Worm (Caenorhabditis elegans) whole organism, mixed stage, embryonic: Measurements from ENCODE around the gene BE0003N10.1.

Experiments
- M03D4.4 ChIP-seq: sonication (generic microtip); optimal IDR thresholded peaks from 2 replicates; lab custom pipeline; 2017; ENCODE audit warnings: mild to moderate bottlenecking, missing genetic modification characterization, missing compliant biosample characterization
- bed-3 ChIP-seq: fragments of 200-800 bp; sonication (Bioruptor generic); optimal IDR thresholded peaks from 3 replicates; lab custom pipeline; 2018; ENCODE audit warnings: mild to moderate bottlenecking, missing genetic modification characterization, moderate library complexity, missing compliant biosample characterization
- blmp-1 ChIP-seq: fragments of 150-350 bp; optimal IDR thresholded peaks from 2 replicates; lab custom pipeline; 2014; ENCODE audit warnings: missing biosample characterization, missing genetic modification characterization
- ceh-83 ChIP-seq: fragments of 200-800 bp; sonication (Bioruptor generic); optimal IDR thresholded peaks from 2 replicates; lab custom pipeline; 2018; ENCODE audit warnings: mild to moderate bottlenecking, missing genetic modification characterization, missing compliant biosample characterization
- ces-1 ChIP-seq: fragments of 150-350 bp; optimal IDR thresholded peaks from 2 replicates; lab custom pipeline; 2014; ENCODE audit warnings: missing biosample characterization, missing genetic modification reagents, missing genetic modification characterization
- cnd-1 ChIP-seq: fragments of 200-800 bp; sonication (Bioruptor generic); optimal IDR thresholded peaks from 2 replicates; lab custom pipeline; 2018; ENCODE audit warnings: mild to moderate bottlenecking, missing genetic modification characterization, missing compliant biosample characterization
- drap-1 ChIP-seq: fragments of 200-800 bp; sonication (Bioruptor generic); optimal IDR thresholded peaks from 3 replicates; lab custom pipeline; 2018; ENCODE audit warnings: mild to moderate bottlenecking, missing genetic modification characterization, missing compliant biosample characterization
- elt-1 ChIP-seq: sonication (generic microtip); optimal IDR thresholded peaks from 2 replicates; lab custom pipeline; 2017; ENCODE audit warnings: missing genetic modification characterization, mild to moderate bottlenecking, missing compliant biosample characterization, antibody characterized with exemption, moderate library complexity, borderline replicate concordance; ENCODE audit not compliant: insufficient read depth
- elt-3 ChIP-seq: fragments of 150-350 bp; optimal IDR thresholded peaks from 2 replicates; lab custom pipeline; 2014; ENCODE audit warnings: missing biosample characterization, missing genetic modification characterization
- ham-2 ChIP-seq: fragments of 200-800 bp; sonication (Bioruptor generic); optimal IDR thresholded peaks from 2 replicates; lab custom pipeline; 2018; ENCODE audit warnings: mild to moderate bottlenecking, missing genetic modification characterization, missing compliant biosample characterization
- hlh-1 ChIP-seq: fragments of 150-350 bp; optimal IDR thresholded peaks from 2 replicates; lab custom pipeline; 2014; ENCODE audit warnings: missing biosample characterization, missing genetic modification reagents, missing genetic modification characterization
- lin-13 ChIP-seq: fragments of 150-350 bp; optimal IDR thresholded peaks from 2 replicates; lab custom pipeline; 2014; ENCODE audit warnings: missing biosample characterization, missing genetic modification characterization
- lin-32 ChIP-seq: fragments of 200-800 bp; sonication (Bioruptor generic); optimal IDR thresholded peaks from 2 replicates; lab custom pipeline; 2018; ENCODE audit warnings: mild to moderate bottlenecking, missing genetic modification characterization, missing compliant biosample characterization
- mab-5 ChIP-seq: fragments of 150-350 bp; optimal IDR thresholded peaks from 2 replicates; lab custom pipeline; 2014; ENCODE audit warnings: missing biosample characterization, missing genetic modification characterization
- mls-2 ChIP-seq: sonication (generic microtip); optimal IDR thresholded peaks from 2 replicates; lab custom pipeline; 2016; ENCODE audit warnings: mild to moderate bottlenecking, missing genetic modification characterization, moderate library complexity, missing compliant biosample characterization
- nhr-2 ChIP-seq: fragments of 150-350 bp; optimal IDR thresholded peaks from 2 replicates; lab custom pipeline; 2014; ENCODE audit warnings: missing biosample characterization, missing genetic modification characterization
- nhr-237 ChIP-seq: fragments of 150-350 bp; optimal IDR thresholded peaks from 2 replicates; lab custom pipeline; 2014; ENCODE audit warnings: missing biosample characterization, missing genetic modification characterization
- nhr-76 ChIP-seq: sonication (generic microtip); optimal IDR thresholded peaks from 2 replicates; lab custom pipeline; 2017; ENCODE audit warnings: missing biosample characterization, missing genetic modification characterization
- pha-4 ChIP-seq: fragments of 150-350 bp; optimal IDR thresholded peaks from 2 replicates; lab custom pipeline; 2018; ENCODE audit warnings: missing biosample characterization, missing genetic modification reagents, missing genetic modification characterization
- sem-2 ChIP-seq: fragments of 200-800 bp; sonication (Bioruptor generic); optimal IDR thresholded peaks from 2 replicates; lab custom pipeline; 2018; ENCODE audit warnings: mild to moderate bottlenecking, missing genetic modification characterization, missing compliant biosample characterization
- snpc-4 ChIP-seq: fragments of 150-350 bp; optimal IDR thresholded peaks from 2 replicates; lab custom pipeline; 2014; ENCODE audit warnings: missing biosample characterization, missing genetic modification characterization
- sptf-1 ChIP-seq: sonication (generic microtip); optimal IDR thresholded peaks from 2 replicates; lab custom pipeline; 2017; ENCODE audit warnings: mild to moderate bottlenecking, missing genetic modification characterization, moderate library complexity, missing compliant biosample characterization
- tbx-8 ChIP-seq: fragments of 200-800 bp; sonication (Bioruptor generic); optimal IDR thresholded peaks from 2 replicates; lab custom pipeline; 2018; ENCODE audit warnings: mild to moderate bottlenecking, missing genetic modification characterization, moderate library complexity, missing compliant biosample characterization
- unc-120 ChIP-seq: sonication (generic microtip); optimal IDR thresholded peaks from 2 replicates; lab custom pipeline; 2017; ENCODE audit warnings: missing genetic modification characterization, missing compliant biosample characterization; ENCODE audit not compliant: poor library complexity, severe bottlenecking
- unc-39 ChIP-seq: fragments of 150-350 bp; optimal IDR thresholded peaks from 2 replicates; lab custom pipeline; 2014; ENCODE audit warnings: missing biosample characterization, missing genetic modification characterization
- zip-8 ChIP-seq: fragments of 150-350 bp; optimal IDR thresholded peaks from 2 replicates; lab custom pipeline; 2014; ENCODE audit warnings: missing biosample characterization, missing genetic modification characterization
- ztf-11 ChIP-seq: fragments of 150-350 bp; optimal IDR thresholded peaks from 2 replicates; lab custom pipeline; 2014; ENCODE audit warnings: missing biosample characterization, missing genetic modification characterization

Gene BE0003N10.1

DNA sequence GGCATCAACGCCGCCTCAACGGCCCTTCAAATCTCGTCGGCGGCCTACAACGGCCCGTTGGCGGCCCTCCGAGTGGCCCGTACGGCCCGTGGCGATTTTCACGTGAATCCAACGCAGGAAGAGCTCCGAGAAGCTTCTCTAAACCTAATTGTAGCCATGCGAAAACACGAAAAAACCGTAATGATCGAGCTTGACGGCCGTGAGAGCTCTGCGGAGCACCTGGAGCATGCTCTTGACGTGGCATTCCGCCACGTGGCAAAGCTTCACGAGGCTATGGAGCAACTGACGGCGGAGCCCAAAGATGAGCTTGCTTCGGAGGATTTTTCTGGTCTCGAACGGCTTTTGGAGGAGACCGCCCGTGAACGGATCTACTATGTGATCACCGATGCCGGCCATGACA lies 2.8 kb downstream of the BE0003N10.1 start:
- TF ChIP-seq unc-39 (tag; lab: Kevin White, UChicago): no peak
- no peak for TF ChIP-seq nhr-76 (tag; lab: Kevin White, UChicago)
- no peak for TF ChIP-seq ces-1 (GFP tag; lab: Kevin White, UChicago)
- TF ChIP-seq pha-4 (tag; lab: Kevin White, UChicago): no peak
- no peak for TF ChIP-seq lin-13 (tag; lab: Kevin White, UChicago)
- no peak for TF ChIP-seq ham-2
- TF ChIP-seq mls-2: no peak
- TF ChIP-seq elt-3: no peak
- TF ChIP-seq ceh-83: no peak
- no peak for TF ChIP-seq lin-32 (GFP tag; lab: Kevin White, UChicago)
- TF ChIP-seq snpc-4 (tag; lab: Kevin White, UChicago): no peak
- TF ChIP-seq ztf-11 (tag; lab: Kevin White, UChicago): no peak
- no peak for TF ChIP-seq elt-1 (tag; lab: Kevin White, UChicago)
- no peak for TF ChIP-seq hlh-1 (tag; lab: Kevin White, UChicago)
- no peak for TF ChIP-seq sem-2
- no peak for TF ChIP-seq cnd-1 (tag; lab: Kevin White, UChicago)
- TF ChIP-seq bed-3: no peak

ce11 chrIII:1043790-1044189 lies 6.5 kb downstream of the BE0003N10.1 start:
- TF ChIP-seq unc-120: no peak
- no peak for TF ChIP-seq drap-1 (GFP tag; lab: Kevin White, UChicago)
- no peak for TF ChIP-seq mls-2
- TF ChIP-seq ztf-11 (tag; lab: Kevin White, UChicago): no peak
- no peak for TF ChIP-seq elt-1 (tag; lab: Kevin White, UChicago)
- no peak for TF ChIP-seq ces-1 (GFP tag; lab: Kevin White, UChicago)
- TF ChIP-seq lin-13 (tag; lab: Kevin White, UChicago): no peak
- no peak for TF ChIP-seq hlh-1 (tag; lab: Kevin White, UChicago)
- no peak for TF ChIP-seq ceh-83
- no peak for TF ChIP-seq mab-5

DNA sequence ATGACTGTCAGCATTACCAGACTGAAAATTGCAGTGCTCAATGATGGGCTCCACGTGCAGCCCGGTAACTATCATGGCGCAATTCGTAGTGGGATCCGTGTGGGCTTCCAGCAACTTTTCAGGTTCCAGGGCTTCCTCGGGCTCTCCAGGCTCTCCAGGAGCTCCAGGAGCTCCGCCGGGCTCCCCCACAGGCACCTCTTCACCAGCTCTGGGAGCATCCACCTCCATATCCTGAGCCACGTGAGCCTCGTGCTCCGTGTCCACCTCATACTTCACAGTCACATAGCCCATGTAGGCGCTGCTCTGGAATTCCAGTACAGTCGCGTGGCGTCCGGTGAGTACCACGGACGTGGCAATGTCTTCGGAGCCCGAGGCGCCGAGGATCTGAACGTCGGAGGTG lies 14.6 kb downstream of the BE0003N10.1 start:
- no peak for TF ChIP-seq nhr-237 (tag; lab: Kevin White, UChicago)
- peak; percentile 16 for TF ChIP-seq sem-2

DNA sequence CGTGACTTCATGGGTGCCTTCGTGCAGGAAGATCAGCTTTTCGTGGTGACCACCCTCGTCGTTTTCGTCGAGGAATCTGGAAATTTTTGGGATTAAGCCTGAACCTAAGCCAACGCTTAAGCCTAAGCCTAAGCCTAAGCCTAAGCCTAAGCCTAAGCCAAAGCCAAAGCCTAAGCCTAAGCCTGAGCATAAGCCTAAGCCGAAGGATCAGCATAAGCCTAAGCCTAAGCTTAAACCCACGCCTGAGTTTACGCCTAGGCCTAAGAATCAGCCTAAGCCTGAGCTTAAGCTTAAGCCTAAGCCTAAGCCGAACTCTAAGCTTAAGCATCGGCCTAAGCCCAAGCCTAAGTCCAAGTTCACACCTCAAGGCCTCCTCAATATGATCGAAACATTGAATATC lies 15.0 kb downstream of the BE0003N10.1 start:
- TF ChIP-seq M03D4.4 (tag; lab: Kevin White, UChicago) (no peak), ham-2 (peak; percentile 31)

DNA sequence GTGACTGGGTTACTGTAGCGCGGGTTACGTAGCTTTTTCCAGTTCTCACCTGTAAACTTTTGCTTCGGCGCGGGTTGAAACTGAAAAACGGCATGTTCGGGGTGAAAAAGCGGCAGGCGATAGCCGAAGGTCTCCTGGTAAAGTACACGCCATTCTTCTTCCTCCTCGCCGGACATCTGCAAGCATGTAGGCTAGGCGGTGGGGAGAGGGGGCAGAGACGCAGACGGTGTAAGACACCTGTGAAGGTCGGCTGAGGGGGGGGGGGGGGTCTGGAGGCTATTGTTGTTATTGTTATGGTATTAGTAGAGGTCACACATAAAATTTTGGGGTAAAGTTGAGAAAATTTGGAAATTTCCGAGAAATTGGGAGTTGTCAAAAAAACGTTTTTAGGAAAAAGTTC lies 15.8 kb downstream of the BE0003N10.1 start, which contains the start of gene fbxo-11.2:
fbxo-11.2 (minus strand) TSS at position 176 of the 400 bp plus-strand sequence.
- TF ChIP-seq sptf-1 (tag; lab: Kevin White, UChicago) (peak; percentile 13), cnd-1 (tag; lab: Kevin White, UChicago) (peak; percentile 41), tbx-8 (GFP tag; lab: Kevin White, UChicago) (peak; percentile 16), blmp-1 (no peak), mab-5 (no peak), drap-1 (GFP tag; lab: Kevin White, UChicago) (no peak), M03D4.4 (tag; lab: Kevin White, UChicago) (peak; percentile 24), lin-32 (GFP tag; lab: Kevin White, UChicago) (no peak), ham-2 (peak; percentile 95), zip-8 (tag; lab: Kevin White, UChicago) (no peak), snpc-4 (tag; lab: Kevin White, UChicago) (no peak), ztf-11 (tag; lab: Kevin White, UChicago) (no peak)

DNA sequence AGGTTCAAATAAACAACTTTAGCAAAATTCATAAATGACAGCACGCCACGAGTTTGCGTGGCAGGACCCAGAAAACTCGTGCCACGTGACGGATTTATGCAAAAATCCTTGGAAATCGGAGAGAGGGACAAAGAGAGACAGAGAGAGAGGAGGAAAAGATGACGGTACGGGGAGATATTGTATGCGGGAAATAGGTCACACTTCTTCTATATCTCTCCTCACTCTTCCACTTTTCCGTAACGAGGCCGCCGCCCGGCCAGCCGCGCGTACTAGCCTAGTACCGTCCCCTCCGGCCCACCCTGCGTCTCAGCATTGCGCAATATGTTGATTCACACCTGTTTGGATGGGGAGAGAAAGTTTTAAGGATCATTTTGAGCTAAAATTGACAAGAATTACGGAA lies 16.8 kb downstream of the BE0003N10.1 start:
- TF ChIP-seq nhr-2 (tag; lab: Kevin White, UChicago): peak; percentile 55
- TF ChIP-seq ham-2: peak; percentile 86
- TF ChIP-seq ces-1 (GFP tag; lab: Kevin White, UChicago): no peak
- peak; percentile 71 for TF ChIP-seq zip-8 (tag; lab: Kevin White, UChicago)
- TF ChIP-seq sptf-1 (tag; lab: Kevin White, UChicago): peak; percentile 17
- no peak for TF ChIP-seq sem-2
- peak; percentile 59 for TF ChIP-seq ceh-83
- TF ChIP-seq drap-1 (GFP tag; lab: Kevin White, UChicago): peak; percentile 4
- TF ChIP-seq nhr-76 (tag; lab: Kevin White, UChicago): no peak
- TF ChIP-seq, all 35 proteins: peak for 6
